Fruit fly (Drosophila melanogaster): ENCODE measurements around the gene Wdr24.

dm6 chr3R:29748591-29749303, 3.9 kb upstream of the Wdr24 start, which contains the start of the genes ATPsyngamma and yata:
- TF ChIP-seq Sp1 (GFP tag; optimal IDR thresholded peaks at IDR 0.05): peak; percentile 38
- no peak for TF ChIP-seq dsf (GFP tag; optimal IDR thresholded peaks at IDR 0.05; ENCODE audit: borderline replicate concordance)
- TF ChIP-seq HLH106 (tag; optimal IDR thresholded peaks at IDR 0.05): peak; percentile 61
- TF ChIP-seq Vsx2 (GFP tag; optimal IDR thresholded peaks at IDR 0.05; ENCODE audit: partially characterized antibody): no peak
- no peak for TF ChIP-seq Abd-B (GFP tag; optimal IDR thresholded peaks at IDR 0.05)
- no peak for TF ChIP-seq pan (optimal IDR thresholded peaks at IDR 0.05)
- no peak for TF ChIP-seq br (GFP tag; optimal IDR thresholded peaks at IDR 0.05)
- TF ChIP-seq OdsH (GFP tag; optimal IDR thresholded peaks at IDR 0.05): no peak

All from whole organism, wandering third instar larva.